Worm (Caenorhabditis elegans) whole organism, young adult: ENCODE data around the gene lgc-34.

ENCODE experiments used
- F22D6.2 ChIP-seq: sonication (generic microtip); optimal IDR thresholded peaks from 2 replicates; lab custom pipeline; 2016; ENCODE audit warnings: mild to moderate bottlenecking, missing genetic modification characterization, missing compliant biosample characterization
- Y79H2A.3 ChIP-seq: fragments of 200-800 bp; sonication (Bioruptor generic); conservative IDR thresholded peaks from 2 replicates; pipeline ENCODE4 v1.3.6; 2022; ENCODE audit warnings: missing genetic modification reagents, missing genetic modification characterization, missing compliant biosample characterization
- ama-1 ChIP-seq, 3 experiments: fragments of 150-350 bp in 1 of 3; sonication (generic microtip) in 2 of 3; optimal IDR thresholded peaks; 2 replicates each; lab custom pipeline; 2014 to 2018; ENCODE audit warnings: missing biosample characterization in 2 of 3, missing genetic modification characterization in 2 of 3, missing genetic modification reagents in 2 of 3
- dpff-1 ChIP-seq: sonication (generic microtip); optimal IDR thresholded peaks from 2 replicates; lab custom pipeline; 2017; ENCODE audit warnings: mild to moderate bottlenecking, missing genetic modification characterization, missing compliant biosample characterization
- let-607 ChIP-seq, 2 experiments: fragments of 200-800 bp in 1 of 2; sonication (Bioruptor generic) in 1 of 2; sonication (generic microtip) in 1 of 2; optimal IDR thresholded peaks; 2 replicates each; lab custom pipeline; 2016 to 2018; ENCODE audit warnings: mild to moderate bottlenecking in 2 of 2, missing compliant biosample characterization in 2 of 2, missing genetic modification characterization in 2 of 2, moderate library complexity in 2 of 2, missing genotype in 1 of 2
- nhr-27 ChIP-seq: fragments of 200-800 bp; sonication (Bioruptor generic); optimal IDR thresholded peaks from 2 replicates; lab custom pipeline; 2018; ENCODE audit warnings: mild to moderate bottlenecking, missing genetic modification characterization, moderate library complexity, missing compliant biosample characterization
- pha-4 ChIP-seq: fragments of 150-350 bp; sonication (generic microtip); optimal IDR thresholded peaks from 2 replicates; lab custom pipeline; 2014; ENCODE audit warnings: missing biosample characterization, missing genetic modification reagents, missing genetic modification characterization
- unc-62 ChIP-seq: fragments of 150-350 bp; optimal IDR thresholded peaks from 2 replicates; lab custom pipeline; 2014; ENCODE audit warnings: missing biosample characterization, missing genetic modification reagents, missing genetic modification characterization
- ztf-18 ChIP-seq: sonication (generic microtip); optimal IDR thresholded peaks from 2 replicates; lab custom pipeline; 2016; ENCODE audit warnings: missing genotype, mild to moderate bottlenecking, missing genetic modification characterization, missing compliant biosample characterization

- TF ChIP-seq nhr-27 = no peak
- no peak for TF ChIP-seq F22D6.2 (tag; lab: Kevin White, UChicago)
- no peak for TF ChIP-seq dpff-1 (tag; lab: Kevin White, UChicago)
- no peak for TF ChIP-seq unc-62 (GFP tag; lab: Kevin White, UChicago)
- TF ChIP-seq ztf-18 (tag; lab: Kevin White, UChicago) = no peak
- no peak for TF ChIP-seq let-607 (tag; optimal IDR thresholded peaks at IDR 0.05; lab: Kevin White, UChicago)
- no peak for TF ChIP-seq pha-4 (tag; lab: Kevin White, UChicago)
- TF ChIP-seq Y79H2A.3 (GFP tag; lab: Robert Waterston, UW) = no peak
- TF ChIP-seq ama-1 (optimal IDR thresholded peaks at IDR 0.05; lab: Kevin White, UChicago) = no peak
- no peak for TF ChIP-seq ama-1 (GFP tag; optimal IDR thresholded peaks at IDR 0.05; lab: Kevin White, UChicago)
These were observed 42.0 kb upstream of the lgc-34 start, which contains the start of the genes gldi-1 and prp-21 for ce11 chrII:484328-484916.
